Fruit fly (Drosophila melanogaster): ENCODE data around the gene CG11109.

CG11109 gene

DNA sequence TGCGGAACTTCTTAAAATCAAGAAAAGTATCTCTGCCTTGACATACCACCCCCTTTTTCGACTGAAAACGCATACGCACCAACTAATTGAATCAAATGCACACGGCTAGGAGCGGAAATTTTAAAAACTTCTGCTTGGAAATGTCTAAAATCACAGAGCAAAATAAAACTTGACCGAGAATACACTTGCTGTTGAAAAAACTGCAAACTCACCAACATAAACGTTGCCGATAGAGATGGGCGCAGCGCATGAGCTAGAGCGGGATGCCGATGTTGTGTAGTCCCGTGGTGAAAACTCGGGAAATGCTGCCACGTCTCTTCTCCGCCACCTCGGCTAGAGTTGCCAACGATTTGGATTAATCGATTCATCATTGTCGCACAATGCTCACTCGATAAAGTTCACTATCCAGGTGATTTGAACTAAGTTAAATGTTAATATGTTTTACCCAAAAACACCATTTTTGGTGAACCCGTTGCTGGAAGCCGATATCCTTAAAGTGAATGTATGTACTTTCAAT lies at the start of gene CG11109, which contains the start of gene Arf1 (continued):
- TF ChIP-seq grau (tag; optimal IDR thresholded peaks at IDR 0.05): peak; percentile 24
- peak; percentile 52 for TF ChIP-seq Scr (GFP tag; IDR thresholded peaks at IDR 0.05; ENCODE audit: partially characterized antibody)
- peak; percentile 61 for TF ChIP-seq zen2 (GFP tag; IDR thresholded peaks at IDR 0.05; ENCODE audit: partially characterized antibody)
- TF ChIP-seq inv (GFP tag; IDR thresholded peaks at IDR 0.05; ENCODE audit: partially characterized antibody): peak; percentile 44; the same call in 1 of the 2 replicates
- TF ChIP-seq Jarid2 (GFP tag; optimal IDR thresholded peaks at IDR 0.05): no peak
- TF ChIP-seq CG17829 (tag; optimal IDR thresholded peaks at IDR 0.05): peak; percentile 29
- peak; percentile 87 for TF ChIP-seq pzg (GFP tag; optimal IDR thresholded peaks at IDR 0.05)
- peak; percentile 83 for TF ChIP-seq CG3995 (GFP tag; optimal IDR thresholded peaks at IDR 0.05)
- TF ChIP-seq psq (GFP tag; optimal IDR thresholded peaks at IDR 0.05): no peak
- TF ChIP-seq ap (GFP tag; IDR thresholded peaks at IDR 0.05): no peak
- TF ChIP-seq CG12769 (tag; optimal IDR thresholded peaks at IDR 0.05): peak; percentile 30
- peak; percentile 2 for TF ChIP-seq HmgD (GFP tag; optimal IDR thresholded peaks at IDR 0.05)
- TF ChIP-seq org-1 (GFP tag; optimal IDR thresholded peaks at IDR 0.05): no peak
- no peak for TF ChIP-seq Ravus (GFP tag; IDR thresholded peaks at IDR 0.05)
- TF ChIP-seq YL-1 (GFP tag; optimal IDR thresholded peaks at IDR 0.05): peak; percentile 94
- TF ChIP-seq Dip3 (GFP tag; optimal IDR thresholded peaks at IDR 0.05): no peak
- peak; percentile 87 for TF ChIP-seq Dref (GFP tag; IDR thresholded peaks at IDR 0.05)
- peak; percentile 64 for TF ChIP-seq CG14710 (tag; optimal IDR thresholded peaks at IDR 0.05)
- TF ChIP-seq da (GFP tag; optimal IDR thresholded peaks at IDR 0.05): no peak
- peak; percentile 6 for TF ChIP-seq phol (tag; optimal IDR thresholded peaks at IDR 0.05)
- no peak for TF ChIP-seq Awh (GFP tag; IDR thresholded peaks at IDR 0.05)
- TF ChIP-seq row (GFP tag; IDR thresholded peaks at IDR 0.05): peak; percentile 60
- TF ChIP-seq TFAM (GFP tag; optimal IDR thresholded peaks at IDR 0.05): no peak
- TF ChIP-seq CG34224 (GFP tag; IDR thresholded peaks at IDR 0.05; ENCODE audit: partially characterized antibody): peak; percentile 70
- peak; percentile 51 for TF ChIP-seq Dll (GFP tag; IDR thresholded peaks at IDR 0.05; ENCODE audit: partially characterized antibody)
- no peak for TF ChIP-seq gce (GFP tag; IDR thresholded peaks at IDR 0.05)
- peak; percentile 74 for TF ChIP-seq CG42726 (GFP tag; IDR thresholded peaks at IDR 0.05; ENCODE audit: partially characterized antibody)
- TF ChIP-seq CG16813 (GFP tag; IDR thresholded peaks at IDR 0.05; ENCODE audit: partially characterized antibody): peak; percentile 49
- peak; percentile 13 for TF ChIP-seq sna (GFP tag; IDR thresholded peaks at IDR 0.05; ENCODE audit: partially characterized antibody)
- TF ChIP-seq D19A (tag; optimal IDR thresholded peaks at IDR 0.05): peak; percentile 1
- TF ChIP-seq Med (GFP tag): peak; percentile 81
- peak; percentile 27 for TF ChIP-seq Mad (GFP tag; optimal IDR thresholded peaks at IDR 0.05)
- TF ChIP-seq CG8924 (tag; optimal IDR thresholded peaks at IDR 0.05): peak; percentile 30
- no peak for TF ChIP-seq CG1602 (GFP tag; optimal IDR thresholded peaks at IDR 0.05)
- peak; percentile 33 for TF ChIP-seq Doc3 (GFP tag; IDR thresholded peaks at IDR 0.05; ENCODE audit: partially characterized antibody)
- no peak for TF ChIP-seq kah (GFP tag; optimal IDR thresholded peaks at IDR 0.05)
- TF ChIP-seq CG2875 (GFP tag; optimal IDR thresholded peaks at IDR 0.05): no peak
- TF ChIP-seq Aef1 (GFP tag; IDR thresholded peaks at IDR 0.05): no peak
- TF ChIP-seq CG6765 (GFP tag; optimal IDR thresholded peaks at IDR 0.05): no peak
- no peak for TF ChIP-seq HLH54F (GFP tag; optimal IDR thresholded peaks at IDR 0.05)

All from whole organism, embryonic.